Worm (Caenorhabditis elegans) whole organism, late embryonic: ENCODE results near the gene srw-63.

Source experiments
- ama-1 ChIP-seq: fragments of 150-350 bp; optimal IDR thresholded peaks from 2 replicates; lab custom pipeline; 2014
- gmeb-2 ChIP-seq: sonication (generic microtip); optimal IDR thresholded peaks from 2 replicates; lab custom pipeline; 2016; ENCODE audit warnings: missing genetic modification characterization, inconsistent platforms, missing compliant biosample characterization
- pax-1 ChIP-seq: fragments of 150-350 bp; optimal IDR thresholded peaks from 2 replicates; lab custom pipeline; 2014; ENCODE audit warnings: missing biosample characterization, missing genetic modification characterization
- pros-1 ChIP-seq: fragments of 150-350 bp; optimal IDR thresholded peaks from 2 replicates; lab custom pipeline; 2014; ENCODE audit warnings: missing biosample characterization, missing genetic modification reagents, missing genetic modification characterization

DNA sequence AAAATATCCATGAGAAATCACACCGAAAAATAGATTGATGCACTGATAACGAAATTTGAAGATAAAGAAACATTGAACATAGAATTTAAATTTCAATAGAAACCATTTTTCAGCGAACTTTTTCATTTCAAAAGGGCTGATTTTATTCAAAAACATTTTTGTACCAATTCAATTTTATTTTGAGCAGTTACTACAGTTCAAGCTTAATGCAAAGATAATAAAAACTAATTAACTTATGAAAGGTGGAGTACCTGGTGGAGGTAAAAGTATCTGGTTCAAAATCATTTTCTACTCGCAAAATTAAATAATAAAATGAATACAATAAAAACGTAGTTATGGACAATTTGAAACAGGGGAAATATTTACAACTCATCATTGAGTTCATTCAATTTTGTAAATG lies 31.7 kb downstream of the srw-63 start, which contains the start of gene tor-2:
- TF ChIP-seq pax-1 (tag; lab: Kevin White, UChicago), result no peak
- TF ChIP-seq pros-1, result no peak
- no peak for TF ChIP-seq ama-1 (lab: Kevin White, UChicago)
- TF ChIP-seq gmeb-2 (tag; lab: Kevin White, UChicago), result no peak
